Worm (Caenorhabditis elegans): ENCODE results near the gene spp-2.

Gene spp-2

ce11 chrX:7290859-7291628, 25.6 kb downstream of the spp-2 start (continued):
- no peak for TF ChIP-seq attf-6 (GFP tag; IDR thresholded peaks at IDR 0.05)
- TF ChIP-seq snpc-1.1 (tag; optimal IDR thresholded peaks at IDR 0.05; ENCODE audit: insufficient read depth), result no peak
- no peak for TF ChIP-seq rcor-1 (GFP tag; IDR thresholded peaks at IDR 0.05)
- no peak for TF ChIP-seq cebp-1 (GFP tag; IDR thresholded peaks at IDR 0.05)
- TF ChIP-seq cebp-1 (tag; optimal IDR thresholded peaks at IDR 0.05), result no peak
- TF ChIP-seq hmg-20 (GFP tag; IDR thresholded peaks at IDR 0.05), result no peak
- TF ChIP-seq aptf-2 (GFP tag; conservative IDR thresholded peaks at IDR 0.05), result no peak
- TF ChIP-seq bed-1 (GFP tag; IDR thresholded peaks at IDR 0.05), result no peak
- TF ChIP-seq rec-8 (tag; optimal IDR thresholded peaks at IDR 0.05), result no peak
- TF ChIP-seq atf-7 (tag; optimal IDR thresholded peaks at IDR 0.05), result peak; percentile 65

DNA sequence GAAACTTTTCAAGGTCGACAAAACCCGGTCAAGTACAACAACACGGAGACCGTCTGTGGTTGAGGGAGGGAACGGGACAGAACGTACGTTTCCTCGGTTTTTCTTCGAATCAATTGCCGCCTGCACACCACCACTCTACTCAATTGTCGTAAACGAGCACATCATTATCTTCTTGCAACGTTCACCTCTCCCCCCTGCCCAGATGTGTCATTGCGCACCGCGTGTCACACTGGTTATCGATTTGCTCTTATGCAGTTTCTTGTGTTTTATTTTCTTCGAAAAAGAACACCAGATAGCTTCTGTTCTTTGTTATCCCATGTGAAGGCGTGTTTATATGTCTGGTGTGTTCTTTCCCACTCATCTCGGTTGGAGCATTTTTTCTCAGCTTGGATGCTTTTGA, 27.1 kb downstream of the spp-2 start:
- TF ChIP-seq D2030.7 (GFP tag; IDR thresholded peaks at IDR 0.05), result no peak
- TF ChIP-seq ets-4 (GFP tag; optimal IDR thresholded peaks at IDR 0.05), result no peak
- no peak for TF ChIP-seq snpc-1.1 (tag; optimal IDR thresholded peaks at IDR 0.05; ENCODE audit: insufficient read depth)
- TF ChIP-seq nhr-90 (tag; optimal IDR thresholded peaks at IDR 0.05), result no peak
- no peak for TF ChIP-seq rcor-1 (GFP tag; IDR thresholded peaks at IDR 0.05)
- no peak for TF ChIP-seq Y56A3A.18 (GFP tag; IDR thresholded peaks at IDR 0.05)
- TF ChIP-seq mes-4 (tag; optimal IDR thresholded peaks at IDR 0.05), result no peak
- no peak for TF ChIP-seq F39B2.1 (GFP tag; IDR thresholded peaks at IDR 0.05)
- TF ChIP-seq ceh-58 (GFP tag; IDR thresholded peaks at IDR 0.05), result no peak
- TF ChIP-seq mel-28 (tag; optimal IDR thresholded peaks at IDR 0.05; ENCODE audit: borderline replicate concordance), result no peak
- no peak for TF ChIP-seq cebp-2 (GFP tag; IDR thresholded peaks at IDR 0.05)

DNA sequence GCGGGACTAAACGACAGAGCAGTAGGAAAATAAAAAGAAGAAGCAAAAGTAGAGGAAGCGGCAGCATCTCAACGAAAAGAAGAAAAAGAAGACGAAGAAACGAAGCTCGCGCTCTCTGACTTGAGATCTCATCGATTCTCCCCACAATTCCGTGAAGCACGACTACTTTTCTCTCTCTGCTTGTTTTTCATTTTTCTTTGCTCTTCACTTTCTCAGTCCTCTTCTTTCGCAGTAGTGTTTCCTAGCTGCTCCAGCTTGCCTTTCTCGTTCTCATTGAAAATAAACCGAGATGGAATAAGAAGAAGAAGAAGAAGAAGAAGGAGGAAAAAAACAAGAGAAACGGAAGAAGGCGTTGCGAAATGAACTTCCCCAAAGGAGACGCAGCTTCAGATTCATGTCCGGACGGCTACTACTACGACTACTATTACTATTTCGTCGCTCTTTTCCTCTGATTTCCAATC, 31.9 kb downstream of the spp-2 start:
- peak; percentile 46 for TF ChIP-seq lin-40 (tag; optimal IDR thresholded peaks at IDR 0.05)
- TF ChIP-seq hmg-1.2 (GFP tag; IDR thresholded peaks at IDR 0.05), result peak; percentile 10; the same call in 1 of the 2 replicates
- TF ChIP-seq K12H6.12 (tag; optimal IDR thresholded peaks at IDR 0.05), result peak; percentile 74
- no peak for TF ChIP-seq sdz-38 (tag; optimal IDR thresholded peaks at IDR 0.05)
- TF ChIP-seq cebp-1 (GFP tag; IDR thresholded peaks at IDR 0.05), result no peak
- peak; percentile 72 for TF ChIP-seq cebp-1 (tag; optimal IDR thresholded peaks at IDR 0.05)
- no peak for TF ChIP-seq F39B2.1 (GFP tag; IDR thresholded peaks at IDR 0.05)
- no peak for TF ChIP-seq F57A8.1 (GFP tag; optimal IDR thresholded peaks at IDR 0.05)
- TF ChIP-seq T07F8.4 (tag; optimal IDR thresholded peaks at IDR 0.05), result no peak
- TF ChIP-seq lsl-1 (GFP tag; optimal IDR thresholded peaks at IDR 0.05), result no peak

DNA sequence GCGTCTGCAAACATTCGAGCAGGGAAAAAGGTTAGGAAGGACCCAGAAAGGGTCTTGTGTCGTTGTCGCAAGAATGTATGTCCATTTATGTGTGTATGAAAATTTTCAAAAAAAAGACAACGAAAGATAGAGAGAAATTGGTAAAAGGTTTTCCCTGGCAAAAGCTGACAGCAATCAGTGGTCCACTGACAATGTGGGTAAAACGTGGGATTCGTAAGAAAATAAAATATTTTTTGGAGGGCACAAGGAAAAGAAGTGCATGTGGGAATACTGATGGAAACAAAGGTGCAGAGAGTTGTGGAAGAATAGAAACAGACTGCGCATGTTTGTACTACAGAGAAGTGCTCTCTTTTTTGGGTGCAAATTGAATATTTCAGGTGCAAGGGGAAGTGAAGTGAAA, 33.5 kb downstream of the spp-2 start:
- TF ChIP-seq dpff-1 (tag; optimal IDR thresholded peaks at IDR 0.05) (no peak), ztf-22 (GFP tag; optimal IDR thresholded peaks at IDR 0.05) (no peak), ZK185.1 (tag; optimal IDR thresholded peaks at IDR 0.05; ENCODE audit: poor library complexity, severe bottlenecking) (no peak), F52B5.7 (tag; optimal IDR thresholded peaks at IDR 0.05) (no peak), sdz-38 (tag; optimal IDR thresholded peaks at IDR 0.05) (no peak)

- TF ChIP-seq tbx-9 (tag; optimal IDR thresholded peaks at IDR 0.05; ENCODE audit: borderline replicate concordance) (no peak), lir-1 (GFP tag; conservative IDR thresholded peaks at IDR 0.05) (no peak), unc-62 (GFP tag; optimal IDR thresholded peaks at IDR 0.05) (no peak), sdz-38 (tag; optimal IDR thresholded peaks at IDR 0.05) (no peak), zim-3 (tag; optimal IDR thresholded peaks at IDR 0.05) (no peak), zfh-2 (GFP tag; conservative IDR thresholded peaks at IDR 0.05) (peak; percentile 52), snpc-4 (GFP tag; optimal IDR thresholded peaks at IDR 0.05) (no peak), snpc-4 (tag; optimal IDR thresholded peaks at IDR 0.05) (no peak), F23B12.7 (tag; optimal IDR thresholded peaks at IDR 0.05; ENCODE audit: insufficient read depth) (no peak), ceh-58 (GFP tag; IDR thresholded peaks at IDR 0.05) (no peak), bed-1 (GFP tag; IDR thresholded peaks at IDR 0.05) (no peak), snpc-3.4 (tag; optimal IDR thresholded peaks at IDR 0.05) (no peak), chd-7 (tag; optimal IDR thresholded peaks at IDR 0.05) (no peak), lin-54 (GFP tag; optimal IDR thresholded peaks at IDR 0.05) (no peak)
These were observed 35.3 kb downstream of the spp-2 start for ce11 chrX:7281347-7281746.
